Fruit fly (Drosophila melanogaster) whole organism, embryonic: ENCODE results near the gene pbl.

Experiments used
- Asciz ChIP-seq: fragments of 200-800 bp; sonication (Bioruptor generic); optimal IDR thresholded peaks from 2 replicates; lab custom pipeline; 2017; ENCODE audit warnings: missing biosample characterization, mild to moderate bottlenecking, missing genetic modification characterization, missing genetic modification reagents
- Awh ChIP-seq: fragments of 200-800 bp; sonication (Bioruptor generic); IDR thresholded peaks from 2 replicates; pipeline ENCODE4, ENCODE4 v1.3.6; 2022; ENCODE audit warnings: missing biosample characterization, missing genetic modification characterization
- Bdp1 ChIP-seq: fragments of 200-800 bp; sonication (Bioruptor generic); optimal IDR thresholded peaks from 3 replicates; lab custom pipeline; 2016; ENCODE audit warnings: missing biosample characterization, missing genetic modification characterization
- C15 ChIP-seq: fragments of 200-800 bp; sonication (Bioruptor generic); IDR thresholded peaks from 3 replicates; pipeline ENCODE4 v1.3.6; 2022; ENCODE audit warnings: missing biosample characterization, missing genetic modification characterization
- CG10209 ChIP-seq: fragments of 200-800 bp; sonication (Bioruptor generic); optimal IDR thresholded peaks from 3 replicates; lab custom pipeline; 2017; ENCODE audit warnings: missing biosample characterization, mild to moderate bottlenecking, missing genetic modification characterization, missing genetic modification reagents
- CG10565 ChIP-seq: fragments of 200-800 bp; sonication (Bioruptor generic); optimal IDR thresholded peaks from 3 replicates; lab custom pipeline; 2016; ENCODE audit warnings: missing biosample characterization, mild to moderate bottlenecking, missing genetic modification characterization
- CG11723 ChIP-seq: fragments of 200-800 bp; sonication (Bioruptor generic); optimal IDR thresholded peaks from 2 replicates; lab custom pipeline; 2017; ENCODE audit warnings: missing biosample characterization, mild to moderate bottlenecking, missing genetic modification characterization
- CG12104 ChIP-seq: fragments of 200-800 bp; sonication (Bioruptor generic); optimal IDR thresholded peaks from 3 replicates; lab custom pipeline; 2016; ENCODE audit warnings: missing biosample characterization, missing genetic modification characterization
- CG12744 ChIP-seq: fragments of 200-800 bp; sonication (Bioruptor generic); optimal IDR thresholded peaks from 2 replicates; lab custom pipeline; 2016; ENCODE audit warnings: missing biosample characterization, missing genetic modification characterization
- CG14710 ChIP-seq: fragments of 200-800 bp; sonication (Bioruptor generic); optimal IDR thresholded peaks from 3 replicates; lab custom pipeline; 2019; ENCODE audit warnings: missing biosample characterization, mild to moderate bottlenecking, missing genetic modification characterization, moderate library complexity
- CG18764 ChIP-seq: fragments of 200-800 bp; sonication (Bioruptor generic); optimal IDR thresholded peaks from 3 replicates; lab custom pipeline; 2016; ENCODE audit warnings: missing biosample characterization, missing genetic modification characterization
- CG3065 ChIP-seq: fragments of 200-800 bp; sonication (Bioruptor generic); optimal IDR thresholded peaks from 2 replicates; lab custom pipeline; 2016; ENCODE audit warnings: missing biosample characterization, missing genetic modification characterization
- CG32767 ChIP-seq: fragments of 200-800 bp; sonication (Bioruptor generic); IDR thresholded peaks from 2 replicates; pipeline ENCODE4 v1.3.6; 2022; ENCODE audit warnings: missing biosample characterization, missing genetic modification characterization
- CG3407 ChIP-seq: fragments of 200-800 bp; sonication (Bioruptor generic); optimal IDR thresholded peaks from 2 replicates; lab custom pipeline; 2018; ENCODE audit warnings: missing biosample characterization, mild to moderate bottlenecking, missing genetic modification characterization
- CG3847 ChIP-seq: fragments of 200-800 bp; sonication (Bioruptor generic); IDR thresholded peaks from 2 replicates; pipeline ENCODE4 v1.3.6; 2022; ENCODE audit warnings: missing biosample characterization, missing genetic modification characterization
- CG6791 ChIP-seq: fragments of 200-800 bp; sonication (Bioruptor generic); IDR thresholded peaks from 3 replicates; pipeline ENCODE4 v1.3.6; 2022; ENCODE audit warnings: missing biosample characterization, missing genetic modification characterization; ENCODE audit not compliant: partially characterized antibody
- CG6813 ChIP-seq: fragments of 200-800 bp; sonication (Bioruptor generic); optimal IDR thresholded peaks from 2 replicates; lab custom pipeline; 2017; ENCODE audit warnings: missing biosample characterization, missing genetic modification characterization, mild to moderate bottlenecking, moderate library complexity, missing genetic modification reagents
- CG6854 ChIP-seq: fragments of 200-800 bp; sonication (Bioruptor generic); optimal IDR thresholded peaks from 3 replicates; lab custom pipeline; 2017; ENCODE audit warnings: missing biosample characterization, mild to moderate bottlenecking, missing genetic modification characterization
- CG8944 ChIP-seq: fragments of 200-800 bp; sonication (Bioruptor generic); optimal IDR thresholded peaks from 3 replicates; lab custom pipeline; 2016; ENCODE audit warnings: missing biosample characterization, missing genetic modification characterization
- Deaf1 ChIP-seq: fragments of 200-800 bp; optimal IDR thresholded peaks from 3 replicates; lab custom pipeline; 2019; ENCODE audit warnings: missing biosample characterization, mild to moderate bottlenecking, missing genetic modification characterization, moderate library complexity
- Dek ChIP-seq: fragments of 200-800 bp; sonication (Bioruptor generic); optimal IDR thresholded peaks from 3 replicates; lab custom pipeline; 2019; ENCODE audit warnings: missing biosample characterization, mild to moderate bottlenecking, missing genetic modification characterization, moderate library complexity
- Dip3 ChIP-seq: fragments of 200-800 bp; sonication (Bioruptor generic); optimal IDR thresholded peaks from 3 replicates; lab custom pipeline; 2016; ENCODE audit warnings: missing biosample characterization, missing genetic modification characterization
- Doc3 ChIP-seq: fragments of 200-800 bp; sonication (Bioruptor generic); IDR thresholded peaks from 3 replicates; pipeline ENCODE4 v1.3.6; 2022; ENCODE audit warnings: missing biosample characterization, missing genetic modification characterization; ENCODE audit not compliant: partially characterized antibody
- Elba2 ChIP-seq: fragments of 200-800 bp; sonication (Bioruptor generic); optimal IDR thresholded peaks from 3 replicates; lab custom pipeline; 2016; ENCODE audit warnings: missing biosample characterization, missing genetic modification characterization
- HmgD ChIP-seq: fragments of 200-800 bp; sonication (Bioruptor generic); optimal IDR thresholded peaks from 3 replicates; lab custom pipeline; 2016; ENCODE audit warnings: missing biosample characterization, missing genetic modification characterization
- Hr51 ChIP-seq, 2 experiments: fragments of 200-800 bp; sonication (Bioruptor generic); optimal IDR thresholded peaks; 2 replicates in 1 of 2; 3 replicates in 1 of 2; lab custom pipeline; 2016 to 2018; ENCODE audit warnings: missing biosample characterization in 2 of 2, missing genetic modification characterization in 2 of 2, mild to moderate bottlenecking in 1 of 2, moderate library complexity in 1 of 2
- MTF-1 ChIP-seq: fragments of 200-800 bp; sonication (Bioruptor generic); optimal IDR thresholded peaks from 2 replicates; lab custom pipeline; 2018; ENCODE audit warnings: missing biosample characterization, mild to moderate bottlenecking, missing genetic modification characterization, borderline replicate concordance
- Xbp1 ChIP-seq: fragments of 200-800 bp; sonication (Bioruptor generic); optimal IDR thresholded peaks from 3 replicates; lab custom pipeline; 2016; ENCODE audit warnings: missing biosample characterization, mild to moderate bottlenecking, missing genetic modification characterization
- ase ChIP-seq: fragments of 200-800 bp; sonication (Bioruptor generic); IDR thresholded peaks from 3 replicates; pipeline ENCODE4 v1.3.6; 2022; ENCODE audit warnings: missing biosample characterization, missing genetic modification characterization
- bsh ChIP-seq, 2 experiments: fragments of 200-800 bp; sonication (Bioruptor generic); optimal IDR thresholded peaks; 2 replicates each; lab custom pipeline; 2017 to 2018; ENCODE audit warnings: mild to moderate bottlenecking in 2 of 2, missing biosample characterization in 2 of 2, missing genetic modification characterization in 2 of 2, moderate library complexity in 1 of 2
- cato ChIP-seq: fragments of 200-800 bp; sonication (Bioruptor generic); optimal IDR thresholded peaks from 2 replicates; lab custom pipeline; 2016; ENCODE audit warnings: missing biosample characterization, missing genetic modification characterization, borderline replicate concordance
- caup ChIP-seq: fragments of 200-800 bp; sonication (Bioruptor generic); optimal IDR thresholded peaks from 3 replicates; lab custom pipeline; 2017; ENCODE audit warnings: missing biosample characterization, mild to moderate bottlenecking, missing genetic modification characterization, moderate library complexity; ENCODE audit not compliant: severe bottlenecking
- corto ChIP-seq: fragments of 200-800 bp; sonication (Bioruptor generic); optimal IDR thresholded peaks from 2 replicates; lab custom pipeline; 2016; ENCODE audit warnings: missing biosample characterization, mild to moderate bottlenecking, missing genetic modification characterization, moderate library complexity
- cwo ChIP-seq: fragments of 200-800 bp; sonication (Bioruptor generic); optimal IDR thresholded peaks from 3 replicates; lab custom pipeline; 2017; ENCODE audit warnings: missing biosample characterization, missing genetic modification characterization, mild to moderate bottlenecking, moderate library complexity, missing genetic modification reagents
- esg ChIP-seq: fragments of 200-800 bp; sonication (Bioruptor generic); conservative IDR thresholded peaks from 2 replicates; pipeline ENCODE4 v1.3.6; 2022; ENCODE audit warnings: missing biosample characterization, missing genetic modification characterization
- gcm2 ChIP-seq: fragments of 200-800 bp; sonication (Bioruptor generic); optimal IDR thresholded peaks from 2 replicates; lab custom pipeline; 2016; ENCODE audit warnings: missing biosample characterization, missing genetic modification characterization
- gfzf ChIP-seq: fragments of 200-800 bp; sonication (Bioruptor generic); optimal IDR thresholded peaks from 2 replicates; lab custom pipeline; 2016; ENCODE audit warnings: missing biosample characterization, mild to moderate bottlenecking, missing genetic modification characterization, moderate library complexity
- gsb ChIP-seq: fragments of 200-800 bp; sonication (Bioruptor generic); IDR thresholded peaks from 2 replicates; pipeline ENCODE4 v1.3.6; 2022; ENCODE audit warnings: missing biosample characterization, missing genetic modification characterization
- hkb ChIP-seq, 2 experiments: fragments of 200-800 bp in 1 of 2; fragments of >200 bp in 1 of 2; sonication (Bioruptor generic) in 1 of 2; IDR thresholded peaks in 1 of 2; optimal IDR thresholded peaks in 1 of 2; 2 replicates each; pipeline versions ENCODE4 v1.3.6 to Lab custom; 2017 to 2022; ENCODE audit warnings: missing biosample characterization in 1 of 2, missing genetic modification characterization in 1 of 2
- kni ChIP-seq: fragments of 200-800 bp; sonication (Bioruptor generic); optimal IDR thresholded peaks from 3 replicates; lab custom pipeline; 2017; ENCODE audit warnings: mild to moderate bottlenecking, missing biosample characterization, missing genetic modification reagents, missing genetic modification characterization
- peb ChIP-seq: fragments of 200-800 bp; sonication (Bioruptor generic); IDR thresholded peaks from 2 replicates; pipeline ENCODE4 v1.3.6; 2022; ENCODE audit warnings: missing biosample characterization, missing genetic modification characterization
- pita ChIP-seq: fragments of 200-800 bp; sonication (Bioruptor generic); optimal IDR thresholded peaks from 2 replicates; lab custom pipeline; 2017; ENCODE audit warnings: missing biosample characterization, mild to moderate bottlenecking, missing genetic modification characterization
- prd ChIP-seq, 3 experiments: fragments of >200 bp in 2 of 3; fragments of 200-800 bp in 1 of 3; sonication (Bioruptor generic) in 1 of 3; optimal IDR thresholded peaks in 2 of 3; IDR thresholded peaks in 1 of 3; 2 replicates in 2 of 3; 3 replicates in 1 of 3; pipeline versions ENCODE4 v1.3.6 to Lab custom; 2017 to 2022; ENCODE audit warnings: missing biosample characterization in 1 of 3, missing genetic modification characterization in 1 of 3
- rib ChIP-seq: fragments of 200-800 bp; sonication (Bioruptor generic); IDR thresholded peaks from 2 replicates; pipeline ENCODE4 v1.3.6; 2022; ENCODE audit warnings: missing biosample characterization, missing genetic modification characterization
- run ChIP-seq: fragments of 200-800 bp; sonication (Bioruptor generic); optimal IDR thresholded peaks from 3 replicates; lab custom pipeline; 2018; ENCODE audit warnings: missing biosample characterization, mild to moderate bottlenecking, missing genetic modification characterization
- sr ChIP-seq: fragments of 200-800 bp; sonication (Bioruptor generic); IDR thresholded peaks from 3 replicates; pipeline ENCODE4 v1.3.6; 2022; ENCODE audit warnings: missing biosample characterization, missing genetic modification characterization
- sug ChIP-seq: fragments of 200-800 bp; optimal IDR thresholded peaks from 2 replicates; lab custom pipeline; 2019; ENCODE audit warnings: missing biosample characterization, mild to moderate bottlenecking, missing genetic modification characterization, moderate library complexity
- wek ChIP-seq: fragments of 200-800 bp; sonication (Bioruptor generic); optimal IDR thresholded peaks from 3 replicates; lab custom pipeline; 2018; ENCODE audit warnings: missing biosample characterization, mild to moderate bottlenecking, missing genetic modification characterization, moderate library complexity

pbl gene

dm6 chr3L:7859802-7860201, 52.0 kb downstream of the pbl start (continued):
- TF ChIP-seq prd (optimal IDR thresholded peaks at IDR 0.05; lab: Kevin White, UChicago) (no peak), prd (GFP tag; IDR thresholded peaks at IDR 0.05; lab: Robert Waterston, UW) (no peak), HmgD (GFP tag; lab: Kevin White, UChicago) (no peak), cwo (peak; percentile 90), gfzf (GFP tag; lab: Kevin White, UChicago) (no peak), Hr51 (GFP tag; optimal IDR thresholded peaks at IDR 0.05; lab: Kevin White, UChicago) (peak in 1 of 2 experiments; percentile 6), Deaf1 (tag; lab: Kevin White, UChicago) (peak; percentile 29), peb (no peak), Dip3 (GFP tag; lab: Kevin White, UChicago) (no peak), Asciz (GFP tag; lab: Kevin White, UChicago) (peak; percentile 45), CG3065 (no peak), CG11723 (GFP tag; lab: Kevin White, UChicago) (peak; percentile 18), CG18764 (GFP tag; lab: Kevin White, UChicago) (no peak), wek (GFP tag; lab: Kevin White, UChicago) (peak; percentile 26), Elba2 (GFP tag; lab: Kevin White, UChicago) (no peak), CG6791 (no peak), Bdp1 (GFP tag; lab: Kevin White, UChicago) (no peak), gsb (GFP tag; lab: Robert Waterston, UW) (0 out of 2 replicates have a peak, but pooled peaks have one; percentile 27), MTF-1 (GFP tag; lab: Kevin White, UChicago) (peak; percentile 2), CG12104 (no peak), Doc3 (no peak), sug (tag; lab: Kevin White, UChicago) (peak; percentile 35), C15 (GFP tag; lab: Robert Waterston, UW) (no peak), CG14710 (tag; lab: Kevin White, UChicago) (peak; percentile 8), CG10209 (GFP tag; lab: Kevin White, UChicago) (no peak), CG32767 (no peak), Xbp1 (GFP tag; lab: Kevin White, UChicago) (no peak), CG6813 (GFP tag; lab: Kevin White, UChicago) (peak; percentile 63), bsh (GFP tag; optimal IDR thresholded peaks at IDR 0.05; lab: Kevin White, UChicago) (peak in 1 of 2 experiments; percentile 24), hkb (optimal IDR thresholded peaks at IDR 0.05; lab: Kevin White, UChicago) (no peak), hkb (GFP tag; IDR thresholded peaks at IDR 0.05; lab: Robert Waterston, UW) (no peak), caup (GFP tag; lab: Kevin White, UChicago) (no peak), run (no peak), sr (GFP tag; lab: Robert Waterston, UW) (peak; percentile 99)

dm6 chr3L:7858325-7859114, 53.2 kb downstream of the pbl start:
- TF ChIP-seq pita (GFP tag; lab: Kevin White, UChicago): no peak
- peak; percentile 22 for TF ChIP-seq kni (GFP tag; lab: Kevin White, UChicago)
- no peak for TF ChIP-seq rib
- TF ChIP-seq CG10565: no peak
- TF ChIP-seq CG8944 (GFP tag; lab: Kevin White, UChicago): no peak
- no peak for TF ChIP-seq corto
- TF ChIP-seq ase (GFP tag; lab: Robert Waterston, UW): no peak
- 0 out of 2 replicates have a peak, but pooled peaks have one; percentile 14 for TF ChIP-seq Awh (GFP tag; lab: Robert Waterston, UW)
- no peak for TF ChIP-seq CG3847 (GFP tag; lab: Robert Waterston, UW)
- TF ChIP-seq gcm2 (GFP tag; lab: Kevin White, UChicago): no peak
- no peak for TF ChIP-seq CG12744 (GFP tag; lab: Kevin White, UChicago)
- no peak for TF ChIP-seq CG3407 (GFP tag; lab: Kevin White, UChicago)
- no peak for TF ChIP-seq Dek
- TF ChIP-seq esg (GFP tag; lab: Robert Waterston, UW): no peak
- TF ChIP-seq HmgD (GFP tag; lab: Kevin White, UChicago): no peak
- TF ChIP-seq cato (GFP tag; lab: Kevin White, UChicago): no peak
- no peak for TF ChIP-seq CG6854
